Worm (Caenorhabditis elegans): ENCODE data around the gene cpt-2.

The cpt-2 gene

ce11 chrIV:11148788-11149366, 30.6 kb upstream of the cpt-2 start:
- TF ChIP-seq nfya-1 (tag; optimal IDR thresholded peaks at IDR 0.05; ENCODE audit: insufficient read depth) (peak; percentile 27), R02D3.7 (tag; optimal IDR thresholded peaks at IDR 0.05) (no peak), sea-2 (GFP tag; optimal IDR thresholded peaks at IDR 0.05) (no peak), ceh-82 (tag; optimal IDR thresholded peaks at IDR 0.05) (no peak), ama-1 (optimal IDR thresholded peaks at IDR 0.05) (peak; percentile 58), nhr-12 (tag; optimal IDR thresholded peaks at IDR 0.05) (no peak), tbx-2 (tag; optimal IDR thresholded peaks at IDR 0.05) (no peak), unc-62 (GFP tag; optimal IDR thresholded peaks at IDR 0.05) (no peak), pqm-1 (tag; optimal IDR thresholded peaks at IDR 0.05) (peak; percentile 45), elt-2 (tag; optimal IDR thresholded peaks at IDR 0.05) (peak; percentile 25), aly-2 (tag; optimal IDR thresholded peaks at IDR 0.05) (no peak), mml-1 (tag; optimal IDR thresholded peaks at IDR 0.05) (peak; percentile 79), skn-1 (tag; optimal IDR thresholded peaks at IDR 0.05) (no peak), lin-39 (tag; optimal IDR thresholded peaks at IDR 0.05) (no peak), nhr-28 (tag; optimal IDR thresholded peaks at IDR 0.05) (no peak), ztf-11 (tag; optimal IDR thresholded peaks at IDR 0.05) (no peak), hmg-11 (tag; optimal IDR thresholded peaks at IDR 0.05) (no peak), jun-1 (tag; optimal IDR thresholded peaks at IDR 0.05) (no peak), nhr-43 (tag; optimal IDR thresholded peaks at IDR 0.05; ENCODE audit: poor library complexity, severe bottlenecking) (peak; percentile 20), nhr-76 (tag; optimal IDR thresholded peaks at IDR 0.05) (no peak), snpc-4 (tag; optimal IDR thresholded peaks at IDR 0.05) (no peak), ceh-9 (tag; optimal IDR thresholded peaks at IDR 0.05) (no peak), pha-4 (tag; optimal IDR thresholded peaks at IDR 0.05) (peak; percentile 11)

- no peak for TF ChIP-seq unc-39 (tag; optimal IDR thresholded peaks at IDR 0.05)
- no peak for TF ChIP-seq nhr-28 (tag; optimal IDR thresholded peaks at IDR 0.05)
- peak; percentile 96 for TF ChIP-seq lsy-12 (tag; optimal IDR thresholded peaks at IDR 0.05)
- TF ChIP-seq eor-1 (tag; optimal IDR thresholded peaks at IDR 0.05) = no peak
- peak; percentile 49 for TF ChIP-seq ceh-16 (tag; optimal IDR thresholded peaks at IDR 0.05)
- peak; percentile 85 for TF ChIP-seq zag-1 (tag; optimal IDR thresholded peaks at IDR 0.05)
- TF ChIP-seq sea-2 (GFP tag; optimal IDR thresholded peaks at IDR 0.05) = peak; percentile 1
- peak; percentile 75 for TF ChIP-seq nhr-11 (tag; optimal IDR thresholded peaks at IDR 0.05)
- TF ChIP-seq tbx-2 (tag; optimal IDR thresholded peaks at IDR 0.05) = peak; percentile 81
- TF ChIP-seq elt-3 (tag; optimal IDR thresholded peaks at IDR 0.05) = peak in 1 of 3 experiments; percentile 66
- TF ChIP-seq ztf-11 (tag; optimal IDR thresholded peaks at IDR 0.05) = no peak
- TF ChIP-seq ceh-82 (tag; optimal IDR thresholded peaks at IDR 0.05) = peak; percentile 43
- no peak for TF ChIP-seq daf-12 (tag; optimal IDR thresholded peaks at IDR 0.05)
- peak; percentile 99 for TF ChIP-seq ZK546.5 (tag; optimal IDR thresholded peaks at IDR 0.05)
- peak; percentile 87 for TF ChIP-seq skn-1 (tag; optimal IDR thresholded peaks at IDR 0.05)
- TF ChIP-seq ceh-28 (tag; optimal IDR thresholded peaks at IDR 0.05) = peak; percentile 68
- TF ChIP-seq hmg-11 (tag; optimal IDR thresholded peaks at IDR 0.05) = peak; percentile 76
- peak; percentile 32 for TF ChIP-seq elt-1 (tag; optimal IDR thresholded peaks at IDR 0.05)
- peak; percentile 87 for TF ChIP-seq lin-39 (tag; optimal IDR thresholded peaks at IDR 0.05)
- TF ChIP-seq mml-1 (tag; optimal IDR thresholded peaks at IDR 0.05) = peak; percentile 64
- peak; percentile 40 for TF ChIP-seq nhr-77 (tag; optimal IDR thresholded peaks at IDR 0.05)
- peak; percentile 63 for TF ChIP-seq ztf-4 (tag; optimal IDR thresholded peaks at IDR 0.05)
- peak; percentile 87 for TF ChIP-seq elt-2 (tag; optimal IDR thresholded peaks at IDR 0.05)
- TF ChIP-seq nhr-76 (tag; optimal IDR thresholded peaks at IDR 0.05) = peak; percentile 50
- TF ChIP-seq snpc-4 (tag; optimal IDR thresholded peaks at IDR 0.05) = peak; percentile 82
- no peak for TF ChIP-seq nhr-12 (tag; optimal IDR thresholded peaks at IDR 0.05)
- TF ChIP-seq nhr-237 (tag; optimal IDR thresholded peaks at IDR 0.05) = no peak
- TF ChIP-seq nhr-23 (tag; optimal IDR thresholded peaks at IDR 0.05) = peak; percentile 97
- TF ChIP-seq aly-2 (tag; optimal IDR thresholded peaks at IDR 0.05) = no peak
- TF ChIP-seq pqm-1 (tag; optimal IDR thresholded peaks at IDR 0.05) = peak; percentile 90
- peak; percentile 97 for TF ChIP-seq pha-4 (tag; optimal IDR thresholded peaks at IDR 0.05)
- TF ChIP-seq jun-1 (tag; optimal IDR thresholded peaks at IDR 0.05) = peak; percentile 88
- TF ChIP-seq egl-27 (tag; optimal IDR thresholded peaks at IDR 0.05) = peak; percentile 32
- TF ChIP-seq egl-5 (tag; optimal IDR thresholded peaks at IDR 0.05) = peak; percentile 84
- no peak for TF ChIP-seq fkh-2 (tag; optimal IDR thresholded peaks at IDR 0.05)
- peak; percentile 84 for TF ChIP-seq R02D3.7 (tag; optimal IDR thresholded peaks at IDR 0.05)
- peak; percentile 92 for TF ChIP-seq nhr-25 (tag; optimal IDR thresholded peaks at IDR 0.05)
- TF ChIP-seq ceh-9 (tag; optimal IDR thresholded peaks at IDR 0.05) = no peak
- no peak for TF ChIP-seq nhr-67 (tag; optimal IDR thresholded peaks at IDR 0.05)
- peak; percentile 82 for TF ChIP-seq nhr-43 (tag; optimal IDR thresholded peaks at IDR 0.05; ENCODE audit: poor library complexity, severe bottlenecking)
- peak; percentile 95 for TF ChIP-seq lin-15B (tag; optimal IDR thresholded peaks at IDR 0.05)
- TF ChIP-seq ama-1 (optimal IDR thresholded peaks at IDR 0.05) = peak; percentile 67
- peak; percentile 60 for TF ChIP-seq fkh-10 (GFP tag; optimal IDR thresholded peaks at IDR 0.05)
- TF ChIP-seq nfya-1 (tag; optimal IDR thresholded peaks at IDR 0.05; ENCODE audit: insufficient read depth) = peak; percentile 98
- TF ChIP-seq mdl-1 (tag; optimal IDR thresholded peaks at IDR 0.05) = no peak
- no peak for TF ChIP-seq fos-1 (tag; optimal IDR thresholded peaks at IDR 0.05)
These were observed 29.8 kb upstream of the cpt-2 start, which contains the start of the genes F01G4.6 and pfd-1 for ce11 chrIV:11149454-11150163. Gene F01G4.6, minus strand, starts transcription at chrIV:11149504. Gene pfd-1, plus strand, starts transcription at chrIV:11150113.

Data from whole organism, L3 larva.